Fruit fly (Drosophila melanogaster): ENCODE measurements around the gene Rsph9.

The Rsph9 gene

dm6 chr2L:17383588-17384308 lies 28.7 kb downstream of the Rsph9 start, which contains the start of gene Lrch (continued):
- no peak for TF ChIP-seq Hsf (GFP tag; optimal IDR thresholded peaks at IDR 0.05)
- TF ChIP-seq Aef1 (GFP tag; IDR thresholded peaks at IDR 0.05): no peak
- no peak for TF ChIP-seq bab2 (GFP tag; optimal IDR thresholded peaks at IDR 0.05)
- TF ChIP-seq CG15479 (GFP tag; optimal IDR thresholded peaks at IDR 0.05): peak; percentile 98
- TF ChIP-seq Jarid2 (GFP tag; optimal IDR thresholded peaks at IDR 0.05): peak; percentile 99
- peak; percentile 43; the same call in 1 of the 3 replicates for TF ChIP-seq so (GFP tag; IDR thresholded peaks at IDR 0.05)
- peak; percentile 72 for TF ChIP-seq CG14860 (GFP tag; IDR thresholded peaks at IDR 0.05; ENCODE audit: partially characterized antibody)
- TF ChIP-seq CG5245 (GFP tag; optimal IDR thresholded peaks at IDR 0.05): peak; percentile 22
- no peak for TF ChIP-seq ase (GFP tag; IDR thresholded peaks at IDR 0.05)
- peak; percentile 5 for TF ChIP-seq Hey (tag; optimal IDR thresholded peaks at IDR 0.05)
- TF ChIP-seq CG1602 (GFP tag; optimal IDR thresholded peaks at IDR 0.05): no peak
- no peak for TF ChIP-seq Lim3 (GFP tag; IDR thresholded peaks at IDR 0.05)
- TF ChIP-seq p53 (GFP tag; optimal IDR thresholded peaks at IDR 0.05): no peak
- TF ChIP-seq z (GFP tag; IDR thresholded peaks at IDR 0.05): no peak
- no peak for TF ChIP-seq CG32772 (GFP tag; IDR thresholded peaks at IDR 0.05)
- TF ChIP-seq grau (tag; optimal IDR thresholded peaks at IDR 0.05): peak; percentile 14
- TF ChIP-seq CG10959 (GFP tag; IDR thresholded peaks at IDR 0.05): no peak
- no peak for TF ChIP-seq tio (GFP tag; optimal IDR thresholded peaks at IDR 0.05)
- no peak for TF ChIP-seq Dfd (GFP tag; optimal IDR thresholded peaks at IDR 0.05)
- peak; percentile 63 for TF ChIP-seq mirr (GFP tag; optimal IDR thresholded peaks at IDR 0.05)
- peak; percentile 65 for TF ChIP-seq Fer1 (GFP tag; optimal IDR thresholded peaks at IDR 0.05)
- no peak for TF ChIP-seq nmo (GFP tag; optimal IDR thresholded peaks at IDR 0.05)
- no peak for TF ChIP-seq usp (GFP tag; optimal IDR thresholded peaks at IDR 0.05)
- TF ChIP-seq CG1024 (GFP tag; IDR thresholded peaks at IDR 0.05): no peak
- no peak for TF ChIP-seq CG15696 (tag; optimal IDR thresholded peaks at IDR 0.05)
- TF ChIP-seq gcm2 (GFP tag; optimal IDR thresholded peaks at IDR 0.05): no peak
- no peak for TF ChIP-seq CG2889 (GFP tag; IDR thresholded peaks at IDR 0.05)
- TF ChIP-seq CG17359 (tag; optimal IDR thresholded peaks at IDR 0.05): peak; percentile 40
- TF ChIP-seq nerfin-1 (tag; optimal IDR thresholded peaks at IDR 0.05): peak; percentile 44
- peak; percentile 21 for TF ChIP-seq Mes4 (GFP tag; optimal IDR thresholded peaks at IDR 0.05)
- no peak for TF ChIP-seq CG7372 (GFP tag; IDR thresholded peaks at IDR 0.05)
- TF ChIP-seq BtbVII (GFP tag; optimal IDR thresholded peaks at IDR 0.05): no peak
- TF ChIP-seq CG15601 (tag; optimal IDR thresholded peaks at IDR 0.05): peak; percentile 10
- no peak; the same call in 1 of the 2 replicates for TF ChIP-seq CG11247 (GFP tag; IDR thresholded peaks at IDR 0.05)
- no peak for TF ChIP-seq CG30403 (GFP tag; optimal IDR thresholded peaks at IDR 0.05)
- TF ChIP-seq CG18011 (GFP tag; optimal IDR thresholded peaks at IDR 0.05): no peak
- no peak for TF ChIP-seq odd (GFP tag; optimal IDR thresholded peaks at IDR 0.05)
- no peak for TF ChIP-seq CG10209 (GFP tag; optimal IDR thresholded peaks at IDR 0.05)
- TF ChIP-seq CG11695 (GFP tag; IDR thresholded peaks at IDR 0.05): 0 out of 3 replicates have a peak, but pooled peaks have one; percentile 26
- TF ChIP-seq CG17568 (GFP tag; optimal IDR thresholded peaks at IDR 0.05): no peak
- TF ChIP-seq disco-r (GFP tag; optimal IDR thresholded peaks at IDR 0.05): no peak
- TF ChIP-seq sqz (GFP tag; optimal IDR thresholded peaks at IDR 0.05): no peak
- TF ChIP-seq Adf1 (GFP tag; IDR thresholded peaks at IDR 0.05): peak; percentile 91
- peak; percentile 51; the same call in 1 of the 3 replicates for TF ChIP-seq zen2 (GFP tag; IDR thresholded peaks at IDR 0.05; ENCODE audit: partially characterized antibody)
- no peak for TF ChIP-seq BEAF-32 (GFP tag; optimal IDR thresholded peaks at IDR 0.05)
- TF ChIP-seq CG8089 (GFP tag; optimal IDR thresholded peaks at IDR 0.05): peak; percentile 18
- no peak for TF ChIP-seq CG8388 (GFP tag; optimal IDR thresholded peaks at IDR 0.05)
- no peak for TF ChIP-seq Lhr (GFP tag; optimal IDR thresholded peaks at IDR 0.05)
- TF ChIP-seq oc (tag; optimal IDR thresholded peaks at IDR 0.05): peak; percentile 24
- peak; percentile 41 for TF ChIP-seq CG17328 (GFP tag; IDR thresholded peaks at IDR 0.05)
